Worm (Caenorhabditis elegans) whole organism, mixed stage, embryonic: Measurements from ENCODE around the gene F49E8.7.

Experiments
- M03D4.4 ChIP-seq: sonication (generic microtip); optimal IDR thresholded peaks from 2 replicates; lab custom pipeline; 2017; ENCODE audit warnings: mild to moderate bottlenecking, missing genetic modification characterization, missing compliant biosample characterization
- bed-3 ChIP-seq: fragments of 200-800 bp; sonication (Bioruptor generic); optimal IDR thresholded peaks from 3 replicates; lab custom pipeline; 2018; ENCODE audit warnings: mild to moderate bottlenecking, missing genetic modification characterization, moderate library complexity, missing compliant biosample characterization
- blmp-1 ChIP-seq: fragments of 150-350 bp; optimal IDR thresholded peaks from 2 replicates; lab custom pipeline; 2014; ENCODE audit warnings: missing biosample characterization, missing genetic modification characterization
- ceh-39 ChIP-seq: fragments of 150-350 bp; optimal IDR thresholded peaks from 2 replicates; lab custom pipeline; 2014; ENCODE audit warnings: missing biosample characterization, missing genetic modification characterization
- ceh-43 ChIP-seq: fragments of 200-800 bp; sonication (Bioruptor generic); optimal IDR thresholded peaks from 2 replicates; lab custom pipeline; 2018; ENCODE audit warnings: mild to moderate bottlenecking, missing genetic modification characterization, moderate library complexity, missing compliant biosample characterization
- ceh-83 ChIP-seq: fragments of 200-800 bp; sonication (Bioruptor generic); optimal IDR thresholded peaks from 2 replicates; lab custom pipeline; 2018; ENCODE audit warnings: mild to moderate bottlenecking, missing genetic modification characterization, missing compliant biosample characterization
- ces-1 ChIP-seq: fragments of 150-350 bp; optimal IDR thresholded peaks from 2 replicates; lab custom pipeline; 2014; ENCODE audit warnings: missing biosample characterization, missing genetic modification reagents, missing genetic modification characterization
- cnd-1 ChIP-seq: fragments of 200-800 bp; sonication (Bioruptor generic); optimal IDR thresholded peaks from 2 replicates; lab custom pipeline; 2018; ENCODE audit warnings: mild to moderate bottlenecking, missing genetic modification characterization, missing compliant biosample characterization
- drap-1 ChIP-seq: fragments of 200-800 bp; sonication (Bioruptor generic); optimal IDR thresholded peaks from 3 replicates; lab custom pipeline; 2018; ENCODE audit warnings: mild to moderate bottlenecking, missing genetic modification characterization, missing compliant biosample characterization
- elt-1 ChIP-seq: sonication (generic microtip); optimal IDR thresholded peaks from 2 replicates; lab custom pipeline; 2017; ENCODE audit warnings: missing genetic modification characterization, mild to moderate bottlenecking, missing compliant biosample characterization, antibody characterized with exemption, moderate library complexity, borderline replicate concordance; ENCODE audit not compliant: insufficient read depth
- elt-3 ChIP-seq: fragments of 150-350 bp; optimal IDR thresholded peaks from 2 replicates; lab custom pipeline; 2014; ENCODE audit warnings: missing biosample characterization, missing genetic modification characterization
- flh-1 ChIP-seq: fragments of 200-800 bp; sonication (Bioruptor generic); optimal IDR thresholded peaks from 2 replicates; lab custom pipeline; 2018; ENCODE audit warnings: mild to moderate bottlenecking, missing genetic modification characterization, moderate library complexity, missing compliant biosample characterization
- ham-2 ChIP-seq: fragments of 200-800 bp; sonication (Bioruptor generic); optimal IDR thresholded peaks from 2 replicates; lab custom pipeline; 2018; ENCODE audit warnings: mild to moderate bottlenecking, missing genetic modification characterization, missing compliant biosample characterization
- hlh-1 ChIP-seq: fragments of 150-350 bp; optimal IDR thresholded peaks from 2 replicates; lab custom pipeline; 2014; ENCODE audit warnings: missing biosample characterization, missing genetic modification reagents, missing genetic modification characterization
- lin-13 ChIP-seq: fragments of 150-350 bp; optimal IDR thresholded peaks from 2 replicates; lab custom pipeline; 2014; ENCODE audit warnings: missing biosample characterization, missing genetic modification characterization
- lin-32 ChIP-seq: fragments of 200-800 bp; sonication (Bioruptor generic); optimal IDR thresholded peaks from 2 replicates; lab custom pipeline; 2018; ENCODE audit warnings: mild to moderate bottlenecking, missing genetic modification characterization, missing compliant biosample characterization
- lsy-2 ChIP-seq: fragments of 150-350 bp; optimal IDR thresholded peaks from 2 replicates; lab custom pipeline; 2014; ENCODE audit warnings: missing biosample characterization, missing genetic modification characterization
- mab-5 ChIP-seq: fragments of 150-350 bp; optimal IDR thresholded peaks from 2 replicates; lab custom pipeline; 2014; ENCODE audit warnings: missing biosample characterization, missing genetic modification characterization
- mep-1 ChIP-seq: fragments of 150-350 bp; optimal IDR thresholded peaks from 2 replicates; lab custom pipeline; 2017; ENCODE audit warnings: missing biosample characterization, missing genetic modification reagents, missing genetic modification characterization, inconsistent platforms
- mls-2 ChIP-seq: sonication (generic microtip); optimal IDR thresholded peaks from 2 replicates; lab custom pipeline; 2016; ENCODE audit warnings: mild to moderate bottlenecking, missing genetic modification characterization, moderate library complexity, missing compliant biosample characterization
- nhr-12 ChIP-seq: fragments of 150-350 bp; optimal IDR thresholded peaks from 2 replicates; lab custom pipeline; 2014; ENCODE audit warnings: missing biosample characterization, missing genetic modification characterization
- nhr-2 ChIP-seq: fragments of 150-350 bp; optimal IDR thresholded peaks from 2 replicates; lab custom pipeline; 2014; ENCODE audit warnings: missing biosample characterization, missing genetic modification characterization
- nhr-237 ChIP-seq: fragments of 150-350 bp; optimal IDR thresholded peaks from 2 replicates; lab custom pipeline; 2014; ENCODE audit warnings: missing biosample characterization, missing genetic modification characterization
- nhr-28 ChIP-seq: fragments of 150-350 bp; optimal IDR thresholded peaks from 2 replicates; lab custom pipeline; 2014; ENCODE audit warnings: missing biosample characterization, missing genetic modification characterization
- nhr-76 ChIP-seq: sonication (generic microtip); optimal IDR thresholded peaks from 2 replicates; lab custom pipeline; 2017; ENCODE audit warnings: missing biosample characterization, missing genetic modification characterization
- pha-4 ChIP-seq: fragments of 150-350 bp; optimal IDR thresholded peaks from 2 replicates; lab custom pipeline; 2018; ENCODE audit warnings: missing biosample characterization, missing genetic modification reagents, missing genetic modification characterization
- sem-2 ChIP-seq: fragments of 200-800 bp; sonication (Bioruptor generic); optimal IDR thresholded peaks from 2 replicates; lab custom pipeline; 2018; ENCODE audit warnings: mild to moderate bottlenecking, missing genetic modification characterization, missing compliant biosample characterization
- snpc-4 ChIP-seq: fragments of 150-350 bp; optimal IDR thresholded peaks from 2 replicates; lab custom pipeline; 2014; ENCODE audit warnings: missing biosample characterization, missing genetic modification characterization
- sptf-1 ChIP-seq: sonication (generic microtip); optimal IDR thresholded peaks from 2 replicates; lab custom pipeline; 2017; ENCODE audit warnings: mild to moderate bottlenecking, missing genetic modification characterization, moderate library complexity, missing compliant biosample characterization
- tbx-8 ChIP-seq: fragments of 200-800 bp; sonication (Bioruptor generic); optimal IDR thresholded peaks from 2 replicates; lab custom pipeline; 2018; ENCODE audit warnings: mild to moderate bottlenecking, missing genetic modification characterization, moderate library complexity, missing compliant biosample characterization
- unc-120 ChIP-seq: sonication (generic microtip); optimal IDR thresholded peaks from 2 replicates; lab custom pipeline; 2017; ENCODE audit warnings: missing genetic modification characterization, missing compliant biosample characterization; ENCODE audit not compliant: poor library complexity, severe bottlenecking
- unc-39 ChIP-seq: fragments of 150-350 bp; optimal IDR thresholded peaks from 2 replicates; lab custom pipeline; 2014; ENCODE audit warnings: missing biosample characterization, missing genetic modification characterization
- unc-62 ChIP-seq: fragments of 150-350 bp; optimal IDR thresholded peaks from 2 replicates; lab custom pipeline; 2014; ENCODE audit warnings: missing biosample characterization, missing genetic modification reagents, missing genetic modification characterization
- zip-8 ChIP-seq: fragments of 150-350 bp; optimal IDR thresholded peaks from 2 replicates; lab custom pipeline; 2014; ENCODE audit warnings: missing biosample characterization, missing genetic modification characterization
- ztf-11 ChIP-seq: fragments of 150-350 bp; optimal IDR thresholded peaks from 2 replicates; lab custom pipeline; 2014; ENCODE audit warnings: missing biosample characterization, missing genetic modification characterization

F49E8.7 gene

ce11 chrIV:7580062-7580614, 24.0 kb upstream of the F49E8.7 start, which contains the start of the genes cec-5 and nol-10 (continued):
- TF ChIP-seq sptf-1 (tag; lab: Kevin White, UChicago) (peak; percentile 49), elt-3 (tag; lab: Kevin White, UChicago) (no peak), mls-2 (tag; lab: Kevin White, UChicago) (peak; percentile 57), ces-1 (GFP tag; lab: Kevin White, UChicago) (peak; percentile 95), ztf-11 (tag; lab: Kevin White, UChicago) (no peak), ceh-43 (GFP tag; lab: Kevin White, UChicago) (no peak), nhr-2 (no peak)
- TF ChIP-seq, all 35 proteins: peak for 15

ce11 chrIV:7578281-7578680, 22.1 kb upstream of the F49E8.7 start, which contains the start of gene F32E10.5:
Gene F32E10.5 (minus strand): TSS chrIV:7578381.
- TF ChIP-seq drap-1 (GFP tag; lab: Kevin White, UChicago) (no peak), bed-3 (GFP tag; lab: Kevin White, UChicago) (no peak), flh-1 (GFP tag; lab: Kevin White, UChicago) (no peak), ztf-11 (tag; lab: Kevin White, UChicago) (no peak), nhr-12 (no peak), M03D4.4 (tag; lab: Kevin White, UChicago) (no peak)

DNA sequence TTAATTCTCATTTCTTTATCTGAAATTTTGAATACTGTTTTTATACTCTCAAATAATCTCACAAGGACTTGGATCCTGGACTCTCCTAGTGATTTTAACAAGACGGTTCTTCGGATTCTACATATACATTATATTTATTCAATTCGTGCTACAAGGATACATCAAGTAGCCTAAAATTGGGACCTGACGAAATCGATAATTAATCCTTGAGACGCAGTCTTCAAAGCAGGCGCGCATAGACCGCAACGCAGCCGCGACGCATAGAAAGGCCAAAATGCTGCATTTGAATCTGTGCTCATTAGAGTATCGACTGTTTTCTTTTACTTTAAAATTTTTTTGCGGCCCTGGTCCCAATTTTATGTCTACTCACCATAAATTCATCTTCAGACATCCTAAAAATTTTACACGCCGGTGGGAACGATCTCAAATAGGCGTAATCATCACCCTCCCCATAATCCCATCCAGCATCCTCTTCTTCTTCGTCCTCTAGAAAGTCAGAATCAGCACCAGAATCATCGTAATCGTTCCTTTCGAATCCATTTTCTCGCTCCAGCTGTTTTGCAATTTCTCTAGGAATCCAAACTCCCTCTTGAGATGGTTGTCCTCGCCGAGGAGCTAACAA, 19.1 kb upstream of the F49E8.7 start, which contains the start of gene cec-4:
Gene cec-4 (plus strand): TSS at position 572 of the 622 bp plus-strand sequence.
- peak; percentile 9 for TF ChIP-seq ces-1 (GFP tag; lab: Kevin White, UChicago)
- peak; percentile 97 for TF ChIP-seq ceh-39 (tag; lab: Kevin White, UChicago)
- peak; percentile 50 for TF ChIP-seq hlh-1 (tag; lab: Kevin White, UChicago)
- no peak for TF ChIP-seq nhr-12

ce11 chrIV:7573944-7574343, 17.8 kb upstream of the F49E8.7 start:
- TF ChIP-seq elt-3 (tag; lab: Kevin White, UChicago) (peak; percentile 85), lin-32 (GFP tag; lab: Kevin White, UChicago) (peak; percentile 94), nhr-237 (tag; lab: Kevin White, UChicago) (peak; percentile 76), sem-2 (peak; percentile 88), blmp-1 (peak; percentile 8), mab-5 (tag; lab: Kevin White, UChicago) (no peak), ham-2 (GFP tag; lab: Kevin White, UChicago) (peak; percentile 98), lin-13 (peak; percentile 64), zip-8 (tag; lab: Kevin White, UChicago) (no peak), elt-1 (peak; percentile 41), mep-1 (peak; percentile 88), cnd-1 (tag; lab: Kevin White, UChicago) (peak; percentile 95), ceh-43 (GFP tag; lab: Kevin White, UChicago) (peak; percentile 94), drap-1 (GFP tag; lab: Kevin White, UChicago) (peak; percentile 98), ztf-11 (tag; lab: Kevin White, UChicago) (peak; percentile 57), tbx-8 (GFP tag; lab: Kevin White, UChicago) (peak; percentile 88), ceh-83 (GFP tag; lab: Kevin White, UChicago) (peak; percentile 98), snpc-4 (tag; lab: Kevin White, UChicago) (no peak), sptf-1 (tag; lab: Kevin White, UChicago) (peak; percentile 98), unc-39 (no peak), ces-1 (GFP tag; lab: Kevin White, UChicago) (no peak), nhr-12 (no peak), nhr-2 (no peak), unc-120 (tag; lab: Kevin White, UChicago) (peak; percentile 96), unc-62 (peak; percentile 73), pha-4 (peak; percentile 41), flh-1 (GFP tag; lab: Kevin White, UChicago) (peak; percentile 84), nhr-28 (peak; percentile 82), M03D4.4 (tag; lab: Kevin White, UChicago) (peak; percentile 97), ceh-39 (tag; lab: Kevin White, UChicago) (no peak), hlh-1 (tag; lab: Kevin White, UChicago) (peak; percentile 7), mls-2 (tag; lab: Kevin White, UChicago) (peak; percentile 98), bed-3 (GFP tag; lab: Kevin White, UChicago) (peak; percentile 93), lsy-2 (peak; percentile 57), nhr-76 (tag; lab: Kevin White, UChicago) (peak; percentile 10)
